Fruit fly (Drosophila melanogaster): ENCODE results near the gene SAK.

The SAK gene

dm6 chr3L:21479636-21480035 is 36.1 kb downstream of the SAK start:
- TF ChIP-seq sim (GFP tag; IDR thresholded peaks at IDR 0.05) (0 out of 2 replicates have a peak, but pooled peaks have one; percentile 14), maf-S (GFP tag; optimal IDR thresholded peaks at IDR 0.05) (no peak), Rx (GFP tag; IDR thresholded peaks at IDR 0.05) (no peak), sens-2 (GFP tag; IDR thresholded peaks at IDR 0.05) (no peak), stc (GFP tag; IDR thresholded peaks at IDR 0.05) (peak; percentile 13; the same call in 1 of the 2 replicates), Optix (GFP tag; IDR thresholded peaks at IDR 0.05) (peak; percentile 31; the same call in 1 of the 3 replicates), sisA (GFP tag; IDR thresholded peaks at IDR 0.05) (no peak), fd64A (GFP tag; optimal IDR thresholded peaks at IDR 0.05) (peak; percentile 73), dan (GFP tag; IDR thresholded peaks at IDR 0.05) (no peak), CG2678 (tag; optimal IDR thresholded peaks at IDR 0.05) (no peak), unc-4 (GFP tag; IDR thresholded peaks at IDR 0.05; ENCODE audit: partially characterized antibody) (no peak), gfzf (GFP tag; optimal IDR thresholded peaks at IDR 0.05) (no peak), kay (GFP tag; optimal IDR thresholded peaks at IDR 0.05) (no peak), Atf6 (GFP tag; IDR thresholded peaks at IDR 0.05) (peak; percentile 11; the same call in 1 of the 2 replicates), CG16779 (GFP tag; IDR thresholded peaks at IDR 0.05) (no peak), insv (GFP tag; optimal IDR thresholded peaks at IDR 0.05) (no peak), CG4820 (GFP tag; optimal IDR thresholded peaks at IDR 0.05) (no peak), Myb (GFP tag; optimal IDR thresholded peaks at IDR 0.05) (no peak), Oaz (GFP tag; IDR thresholded peaks at IDR 0.05) (no peak), CG9215 (GFP tag; IDR thresholded peaks at IDR 0.05) (no peak), NK7.1 (GFP tag; optimal IDR thresholded peaks at IDR 0.05) (no peak), crol (GFP tag; IDR thresholded peaks at IDR 0.05) (peak; percentile 72), gsb (GFP tag; IDR thresholded peaks at IDR 0.05) (no peak), inv (GFP tag; IDR thresholded peaks at IDR 0.05; ENCODE audit: partially characterized antibody) (no peak), CG7987 (GFP tag; optimal IDR thresholded peaks at IDR 0.05) (peak; percentile 65), CG9876 (GFP tag; optimal IDR thresholded peaks at IDR 0.05) (no peak), CG17385 (GFP tag; optimal IDR thresholded peaks at IDR 0.05) (peak; percentile 53), YL-1 (GFP tag; optimal IDR thresholded peaks at IDR 0.05) (peak; percentile 5), CG13123 (GFP tag; optimal IDR thresholded peaks at IDR 0.05) (no peak), sna (GFP tag; IDR thresholded peaks at IDR 0.05; ENCODE audit: partially characterized antibody) (no peak), sqz (GFP tag; optimal IDR thresholded peaks at IDR 0.05) (peak; percentile 66), CG9437 (GFP tag; optimal IDR thresholded peaks at IDR 0.05) (peak; percentile 25), Taf1 (GFP tag; IDR thresholded peaks at IDR 0.05) (no peak), Sin3A (optimal IDR thresholded peaks at IDR 0.05) (no peak), MTF-1 (GFP tag; optimal IDR thresholded peaks at IDR 0.05; ENCODE audit: borderline replicate concordance) (peak; percentile 68), CG34422 (GFP tag; IDR thresholded peaks at IDR 0.05) (no peak), B-H1 (GFP tag; IDR thresholded peaks at IDR 0.05) (no peak), ash1 (GFP tag; optimal IDR thresholded peaks at IDR 0.05) (no peak), fru (optimal IDR thresholded peaks at IDR 0.05) (no peak), CG11398 (GFP tag; optimal IDR thresholded peaks at IDR 0.05) (peak; percentile 5), CG11695 (GFP tag; IDR thresholded peaks at IDR 0.05) (no peak), hb (GFP tag; IDR thresholded peaks at IDR 0.05; ENCODE audit: partially characterized antibody) (no peak), CG4707 (GFP tag; optimal IDR thresholded peaks at IDR 0.05) (peak; percentile 68), CTCF (GFP tag; optimal IDR thresholded peaks at IDR 0.05) (no peak), sima (GFP tag; optimal IDR thresholded peaks at IDR 0.05) (no peak), CG8478 (optimal IDR thresholded peaks at IDR 0.05) (peak; percentile 91), CkIIα-i1 (GFP tag; IDR thresholded peaks at IDR 0.05) (no peak), gt (GFP tag; IDR thresholded peaks at IDR 0.05) (no peak), CG17612 (GFP tag; IDR thresholded peaks at IDR 0.05) (no peak), CG31365 (tag; optimal IDR thresholded peaks at IDR 0.05) (peak; percentile 56), D (optimal IDR thresholded peaks at IDR 0.05) (peak; percentile 83), D (GFP tag; optimal IDR thresholded peaks at IDR 0.05) (peak; percentile 40), wek (GFP tag; optimal IDR thresholded peaks at IDR 0.05) (peak; percentile 65), Six4 (GFP tag; optimal IDR thresholded peaks at IDR 0.05) (no peak), CG14050 (GFP tag; IDR thresholded peaks at IDR 0.05) (peak; percentile 16; the same call in 1 of the 3 replicates)

Measured in whole organism, embryonic.